Worm (Caenorhabditis elegans): ENCODE data around the gene T02B11.3.
"Not testable (repeated sequence)": the region's sequence is repeated elsewhere in the genome, so short reads cannot be mapped to it uniquely, and the experiment has no call there.

The T02B11.3 gene

ce11 chrV:843118-843517 lies 23.5 kb downstream of the T02B11.3 start, which contains the start of gene K09C6.8:
K09C6.8 (minus strand) TSS chrV:843218.
- TF ChIP-seq ceh-13 (GFP tag; optimal IDR thresholded peaks at IDR 0.05); tbx-11 (GFP tag; IDR thresholded peaks at IDR 0.05); ceh-36 (tag; optimal IDR thresholded peaks at IDR 0.05): not testable (repeated sequence)

DNA sequence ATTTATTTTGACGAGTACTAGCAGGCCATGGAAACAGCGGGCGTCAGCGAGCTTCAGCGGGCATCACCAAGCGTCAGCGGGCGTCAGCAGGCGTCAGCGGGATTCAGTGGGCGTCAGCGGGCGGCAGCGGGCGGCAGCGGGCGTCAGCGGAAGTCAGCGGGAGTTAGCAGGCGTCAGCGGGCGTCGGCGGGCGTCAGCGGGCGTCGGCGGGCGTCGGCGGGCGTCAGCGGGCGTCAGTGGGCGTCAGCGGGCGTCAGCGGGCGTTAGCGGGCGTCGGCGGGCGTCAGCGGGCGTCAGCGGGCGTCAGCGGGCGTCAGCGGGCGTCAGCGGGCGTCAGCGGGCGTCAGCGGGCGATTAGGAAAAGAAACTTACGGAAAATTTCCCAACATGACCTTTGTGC lies 24.0 kb downstream of the T02B11.3 start:
- no peak for TF ChIP-seq sea-1 (GFP tag; conservative IDR thresholded peaks at IDR 0.05)
- TF ChIP-seq pes-1 (GFP tag; IDR thresholded peaks at IDR 0.05): peak; percentile 47; the same call in 1 of the 2 replicates

ce11 chrV:838984-839471 lies 27.6 kb downstream of the T02B11.3 start, which contains the start of the genes K09C6.7 and K09C6.10:
K09C6.7 (minus strand) TSS chrV:839084.
K09C6.10 (plus strand) TSS chrV:839421.
- not testable (repeated sequence) for TF ChIP-seq flt-1 (GFP tag; IDR thresholded peaks at IDR 0.05); ceh-36 (tag; optimal IDR thresholded peaks at IDR 0.05); hmg-4 (GFP tag; optimal IDR thresholded peaks at IDR 0.05)

ce11 chrV:833368-833767 lies 33.3 kb downstream of the T02B11.3 start, which contains the start of gene F41H8.1:
F41H8.1 (plus strand) TSS chrV:833668.
- no peak for TF ChIP-seq tra-4 (tag; optimal IDR thresholded peaks at IDR 0.05)
- no peak for TF ChIP-seq pes-1 (GFP tag; IDR thresholded peaks at IDR 0.05)
- TF ChIP-seq ceh-36 (tag; optimal IDR thresholded peaks at IDR 0.05): no peak
- TF ChIP-seq ceh-13 (GFP tag; optimal IDR thresholded peaks at IDR 0.05): no peak
- TF ChIP-seq aly-1 (tag; optimal IDR thresholded peaks at IDR 0.05): no peak
- TF ChIP-seq sea-1 (GFP tag; conservative IDR thresholded peaks at IDR 0.05): no peak

DNA sequence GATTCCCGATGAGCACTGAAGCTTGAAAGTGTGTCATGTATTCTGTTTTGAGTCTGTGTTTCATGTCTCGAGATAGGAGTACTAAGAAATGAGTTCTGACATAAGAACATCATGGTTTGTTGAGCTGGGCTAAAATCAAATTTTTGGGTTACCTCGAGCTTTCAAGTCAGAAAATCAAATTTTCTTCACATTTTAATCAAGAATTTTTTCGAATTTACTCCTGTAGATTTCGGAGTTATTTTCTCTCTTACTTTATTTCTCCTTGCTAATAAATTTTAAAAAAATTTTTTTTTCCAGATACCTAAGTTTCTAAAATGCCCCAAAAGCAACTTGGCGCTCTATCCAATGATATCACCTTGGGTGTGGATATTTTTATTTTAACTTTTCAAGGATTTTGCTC lies 40.5 kb downstream of the T02B11.3 start, which contains the start of gene F41H8.2:
F41H8.2 (plus strand) TSS at position 301 of the 400 bp plus-strand sequence.
- no peak for TF ChIP-seq B0310.2 (tag; optimal IDR thresholded peaks at IDR 0.05)
- TF ChIP-seq pes-1 (GFP tag; IDR thresholded peaks at IDR 0.05): no peak
- TF ChIP-seq F13C5.2 (tag; optimal IDR thresholded peaks at IDR 0.05): no peak
- no peak for TF ChIP-seq hmg-4 (GFP tag; optimal IDR thresholded peaks at IDR 0.05)
- TF ChIP-seq hmbx-1 (tag; optimal IDR thresholded peaks at IDR 0.05): no peak
- TF ChIP-seq tra-4 (tag; optimal IDR thresholded peaks at IDR 0.05): no peak
- no peak for TF ChIP-seq ceh-36 (tag; optimal IDR thresholded peaks at IDR 0.05)
- TF ChIP-seq tbx-11 (GFP tag; IDR thresholded peaks at IDR 0.05): no peak
- no peak for TF ChIP-seq sea-1 (GFP tag; conservative IDR thresholded peaks at IDR 0.05)
- TF ChIP-seq hnd-1 (tag; optimal IDR thresholded peaks at IDR 0.05): no peak
- TF ChIP-seq scrt-1 (GFP tag; IDR thresholded peaks at IDR 0.05): no peak
- TF ChIP-seq ama-1 (optimal IDR thresholded peaks at IDR 0.05): no peak
- no peak for TF ChIP-seq ets-7 (tag; optimal IDR thresholded peaks at IDR 0.05)
- TF ChIP-seq aly-1 (tag; optimal IDR thresholded peaks at IDR 0.05): no peak
- no peak for TF ChIP-seq tbx-37 (GFP tag; conservative IDR thresholded peaks at IDR 0.05)

DNA sequence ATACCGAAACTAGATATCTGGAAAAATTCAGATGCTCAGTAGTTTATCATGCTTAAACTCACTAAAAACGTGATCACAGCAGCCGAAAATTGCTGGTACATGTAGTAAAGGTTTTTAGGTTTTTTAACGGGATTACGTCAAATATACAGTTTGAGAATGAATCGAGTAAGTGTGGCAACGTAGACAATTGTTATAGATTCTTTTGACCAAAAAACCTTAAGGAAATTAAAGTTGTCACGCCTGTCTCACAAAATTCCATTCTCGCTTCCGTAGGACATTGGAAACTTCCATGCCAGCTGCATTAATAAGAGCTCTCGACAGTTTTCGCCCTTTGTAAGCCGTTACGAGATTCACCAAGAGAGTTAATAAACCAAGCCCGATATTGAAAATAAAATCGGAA lies 43.7 kb downstream of the T02B11.3 start, which contains the start of gene srx-31:
srx-31 (minus strand) TSS at position 101 of the 400 bp plus-strand sequence.
- TF ChIP-seq flt-1 (GFP tag; IDR thresholded peaks at IDR 0.05); tbx-37 (GFP tag; conservative IDR thresholded peaks at IDR 0.05); tbx-11 (GFP tag; IDR thresholded peaks at IDR 0.05): not testable (repeated sequence)

- TF ChIP-seq flt-1 (GFP tag; IDR thresholded peaks at IDR 0.05); ceh-13 (GFP tag; optimal IDR thresholded peaks at IDR 0.05); tra-4 (tag; optimal IDR thresholded peaks at IDR 0.05): not testable (repeated sequence)
These were observed 46.0 kb downstream of the T02B11.3 start, which contains the start of gene srx-32 for ce11 chrV:820629-821028. srx-32 (minus strand) TSS chrV:820729.

- TF ChIP-seq hmbx-1 (tag; optimal IDR thresholded peaks at IDR 0.05) (no peak), tbx-37 (GFP tag; conservative IDR thresholded peaks at IDR 0.05) (no peak), pes-1 (GFP tag; IDR thresholded peaks at IDR 0.05) (no peak), ceh-36 (tag; optimal IDR thresholded peaks at IDR 0.05) (no peak), hnd-1 (tag; optimal IDR thresholded peaks at IDR 0.05) (no peak), hmg-4 (GFP tag; optimal IDR thresholded peaks at IDR 0.05) (no peak), sea-1 (GFP tag; conservative IDR thresholded peaks at IDR 0.05) (no peak), tbx-11 (GFP tag; IDR thresholded peaks at IDR 0.05) (no peak), F13C5.2 (tag; optimal IDR thresholded peaks at IDR 0.05) (no peak), B0310.2 (tag; optimal IDR thresholded peaks at IDR 0.05) (no peak), tra-4 (tag; optimal IDR thresholded peaks at IDR 0.05) (no peak), ama-1 (optimal IDR thresholded peaks at IDR 0.05) (no peak), flt-1 (GFP tag; IDR thresholded peaks at IDR 0.05) (no peak)
These were observed 49.4 kb downstream of the T02B11.3 start, which contains the start of gene R13D11.1 for ce11 chrV:817182-817581. R13D11.1 (plus strand) TSS chrV:817482.
